Worm (Caenorhabditis elegans) whole organism, L4 larva: Measurements from ENCODE around the gene R08C7.8.

Experiments used
- F44E2.7 ChIP-seq: fragments of 200-800 bp; sonication (Bioruptor generic); IDR thresholded peaks from 2 replicates; pipeline ENCODE4 v2.1.2; 2022; ENCODE audit warnings: missing genetic modification characterization, missing compliant biosample characterization
- T20F7.1 ChIP-seq: fragments of 200-800 bp; sonication (Bioruptor generic); optimal IDR thresholded peaks from 2 replicates; lab custom pipeline; 2018; ENCODE audit warnings: mild to moderate bottlenecking, missing genetic modification characterization, missing compliant biosample characterization
- T26A8.4 ChIP-seq: fragments of 200-800 bp; sonication (Bioruptor generic); IDR thresholded peaks from 2 replicates; pipeline ENCODE4 v1.3.6; 2022; ENCODE audit warnings: missing genetic modification characterization, missing compliant biosample characterization
- Y105C5A.15 ChIP-seq: fragments of 200-800 bp; sonication (Bioruptor generic); IDR thresholded peaks from 2 replicates; pipeline ENCODE4 v1.3.6; 2022; ENCODE audit warnings: missing genetic modification characterization, missing compliant biosample characterization
- Y48G9A.11 ChIP-seq: fragments of 200-800 bp; sonication (Bioruptor generic); IDR thresholded peaks from 2 replicates; pipeline ENCODE4 v1.3.6; 2022; ENCODE audit warnings: missing genetic modification reagents, missing genetic modification characterization, missing compliant biosample characterization
- ZK546.5 ChIP-seq, 2 experiments: sonication (generic microtip); optimal IDR thresholded peaks; 2 replicates each; lab custom pipeline; 2017; ENCODE audit warnings: missing biosample characterization in 2 of 2, missing genetic modification characterization in 2 of 2
- aha-1 ChIP-seq: fragments of 150-350 bp; peaks from one replicate; lab custom pipeline; 2014; ENCODE audit warnings: missing biosample characterization, missing genetic modification characterization
- ama-1 ChIP-seq: fragments of 150-350 bp; optimal IDR thresholded peaks from 2 replicates; lab custom pipeline; 2014; ENCODE audit warnings: inconsistent platforms, mixed read lengths
- attf-4 ChIP-seq: sonication (generic microtip); optimal IDR thresholded peaks from 3 replicates; lab custom pipeline; 2017; ENCODE audit warnings: missing biosample characterization, missing genetic modification characterization
- ceh-28 ChIP-seq: fragments of 150-350 bp; optimal IDR thresholded peaks from 2 replicates; lab custom pipeline; 2014; ENCODE audit warnings: missing biosample characterization, missing genetic modification reagents, missing genetic modification characterization
- ceh-82 ChIP-seq: sonication (generic microtip); optimal IDR thresholded peaks from 2 replicates; lab custom pipeline; 2017; ENCODE audit warnings: missing biosample characterization, missing genetic modification characterization
- ces-1 ChIP-seq: fragments of 150-350 bp; sonication (generic microtip); optimal IDR thresholded peaks from 4 replicates; lab custom pipeline; 2014; ENCODE audit warnings: missing biosample characterization, missing genetic modification reagents, missing genetic modification characterization
- daf-16 ChIP-seq, 3 experiments: sonication (generic microtip); optimal IDR thresholded peaks; 2 replicates each; lab custom pipeline; 2016 to 2017; ENCODE audit warnings: missing genetic modification characterization in 3 of 3, missing genetic modification reagents in 3 of 3, mild to moderate bottlenecking in 2 of 3, missing compliant biosample characterization in 2 of 3, missing biosample characterization in 1 of 3, moderate library complexity in 1 of 3
- daf-19 ChIP-seq: fragments of 200-800 bp; sonication (Bioruptor generic); conservative IDR thresholded peaks from 2 replicates; pipeline ENCODE4 v1.3.6; 2022; ENCODE audit warnings: missing genetic modification characterization, missing compliant biosample characterization
- daf-8 ChIP-seq: fragments of 200-800 bp; sonication (Bioruptor generic); IDR thresholded peaks from 2 replicates; pipeline ENCODE4 v1.3.6; 2022; ENCODE audit warnings: missing genetic modification characterization, missing compliant biosample characterization
- dmd-6 ChIP-seq: fragments of 200-800 bp; sonication (Bioruptor generic); IDR thresholded peaks from 2 replicates; pipeline ENCODE4 v1.3.6; 2022; ENCODE audit warnings: missing genetic modification reagents, missing genetic modification characterization, missing compliant biosample characterization
- dmd-8 ChIP-seq: fragments of 200-800 bp; sonication (Bioruptor generic); IDR thresholded peaks from 2 replicates; pipeline ENCODE4 v1.3.6; 2022; ENCODE audit warnings: missing genetic modification characterization, missing compliant biosample characterization
- dve-1 ChIP-seq: sonication (generic microtip); optimal IDR thresholded peaks from 2 replicates; lab custom pipeline; 2017; ENCODE audit warnings: antibody characterized with exemption, mild to moderate bottlenecking, missing genetic modification characterization, missing compliant biosample characterization; ENCODE audit not compliant: insufficient read depth
- egl-27 ChIP-seq: sonication (generic microtip); optimal IDR thresholded peaks from 3 replicates; lab custom pipeline; 2017; ENCODE audit warnings: missing biosample characterization, missing genetic modification reagents, missing genetic modification characterization
- fos-1 ChIP-seq: fragments of 150-350 bp; optimal IDR thresholded peaks from 2 replicates; lab custom pipeline; 2014; ENCODE audit warnings: missing biosample characterization, missing genetic modification characterization
- gei-8 ChIP-seq: fragments of 200-800 bp; sonication (Bioruptor generic); optimal IDR thresholded peaks from 2 replicates; lab custom pipeline; 2018; ENCODE audit warnings: mild to moderate bottlenecking, missing genetic modification characterization, missing compliant biosample characterization
- hif-1 ChIP-seq, 2 experiments: sonication (generic microtip); optimal IDR thresholded peaks; 2 replicates each; lab custom pipeline; 2016 to 2017; ENCODE audit warnings: missing compliant biosample characterization in 2 of 2, missing genetic modification characterization in 2 of 2, missing genetic modification reagents in 2 of 2, missing genotype in 2 of 2, mild to moderate bottlenecking in 1 of 2
- lin-13 ChIP-seq: fragments of 150-350 bp; optimal IDR thresholded peaks from 2 replicates; lab custom pipeline; 2014; ENCODE audit warnings: missing biosample characterization, missing genetic modification reagents, missing genetic modification characterization
- lin-15B ChIP-seq: fragments of 150-350 bp; sonication (generic microtip); optimal IDR thresholded peaks from 3 replicates; lab custom pipeline; 2014; ENCODE audit warnings: missing biosample characterization, missing genetic modification characterization
- lin-29 ChIP-seq: fragments of 200-800 bp; sonication (Bioruptor generic); IDR thresholded peaks from 2 replicates; pipeline ENCODE4 v1.3.6; 2022; ENCODE audit warnings: missing genetic modification reagents, missing genetic modification characterization, missing compliant biosample characterization
- nhr-10 ChIP-seq: fragments of 150-350 bp; optimal IDR thresholded peaks from 2 replicates; lab custom pipeline; 2014; ENCODE audit warnings: missing biosample characterization, missing genetic modification characterization
- nhr-102 ChIP-seq: sonication (generic microtip); optimal IDR thresholded peaks from 2 replicates; lab custom pipeline; 2016; ENCODE audit warnings: mild to moderate bottlenecking, missing genetic modification characterization, moderate library complexity, missing compliant biosample characterization
- nhr-111 ChIP-seq: fragments of 200-800 bp; sonication (Bioruptor generic); optimal IDR thresholded peaks from 2 replicates; lab custom pipeline; 2018; ENCODE audit warnings: mild to moderate bottlenecking, missing genetic modification characterization, missing compliant biosample characterization
- nhr-28 ChIP-seq: fragments of 150-350 bp; optimal IDR thresholded peaks from 2 replicates; lab custom pipeline; 2014; ENCODE audit warnings: missing biosample characterization, missing genetic modification characterization
- nhr-41 ChIP-seq: fragments of 200-800 bp; sonication (Bioruptor generic); IDR thresholded peaks from 2 replicates; pipeline ENCODE4 v1.3.6; 2022; ENCODE audit warnings: missing genetic modification reagents, missing genetic modification characterization, missing compliant biosample characterization
- nhr-42 ChIP-seq: fragments of 200-800 bp; sonication (Bioruptor generic); IDR thresholded peaks from 2 replicates; pipeline ENCODE4 v1.3.6; 2022; ENCODE audit warnings: missing genetic modification characterization, missing compliant biosample characterization
- nhr-48 ChIP-seq: sonication (generic microtip); optimal IDR thresholded peaks from 2 replicates; lab custom pipeline; 2016; ENCODE audit warnings: mild to moderate bottlenecking, missing genetic modification characterization, missing compliant biosample characterization
- nhr-6 ChIP-seq: fragments of 150-350 bp; optimal IDR thresholded peaks from 2 replicates; lab custom pipeline; 2014; ENCODE audit warnings: missing biosample characterization, missing genetic modification characterization
- nhr-77 ChIP-seq: fragments of 150-350 bp; optimal IDR thresholded peaks from 2 replicates; lab custom pipeline; 2014; ENCODE audit warnings: missing biosample characterization, missing genetic modification characterization
- pha-4 ChIP-seq, 2 experiments: fragments of 150-350 bp in 1 of 2; fragments of 200-800 bp in 1 of 2; sonication (Bioruptor generic) in 1 of 2; IDR thresholded peaks in 1 of 2; optimal IDR thresholded peaks in 1 of 2; 2 replicates each; pipeline versions ENCODE4 v1.3.6 to Lab custom; 2014 to 2022; ENCODE audit warnings: missing genetic modification characterization in 2 of 2, missing genetic modification reagents in 2 of 2, missing biosample characterization in 1 of 2, missing compliant biosample characterization in 1 of 2
- php-3 ChIP-seq: fragments of 200-800 bp; sonication (Bioruptor generic); IDR thresholded peaks from 2 replicates; pipeline ENCODE4 v1.3.6; 2022; ENCODE audit warnings: missing genetic modification reagents, missing genetic modification characterization, missing compliant biosample characterization
- pqm-1 ChIP-seq: sonication (generic microtip); optimal IDR thresholded peaks from 2 replicates; lab custom pipeline; 2017; ENCODE audit warnings: missing biosample characterization, missing genetic modification characterization
- rbr-2 ChIP-seq: sonication (generic microtip); optimal IDR thresholded peaks from 2 replicates; lab custom pipeline; 2016; ENCODE audit warnings: missing genotype, missing genetic modification characterization, missing compliant biosample characterization
- saeg-2 ChIP-seq: fragments of 200-800 bp; sonication (Bioruptor generic); IDR thresholded peaks from 2 replicates; pipeline ENCODE4 v1.3.6; 2022; ENCODE audit warnings: missing genetic modification reagents, missing genetic modification characterization, missing compliant biosample characterization
- sdz-12 ChIP-seq: fragments of 200-800 bp; sonication (Bioruptor generic); optimal IDR thresholded peaks from 2 replicates; lab custom pipeline; 2018; ENCODE audit warnings: mild to moderate bottlenecking, missing genetic modification characterization, missing compliant biosample characterization
- skn-1 ChIP-seq: fragments of 150-350 bp; optimal IDR thresholded peaks from 2 replicates; lab custom pipeline; 2014; ENCODE audit warnings: missing biosample characterization, missing genetic modification characterization
- snpc-1.2 ChIP-seq: fragments of 200-800 bp; sonication (Bioruptor generic); IDR thresholded peaks from 2 replicates; pipeline ENCODE4 v1.3.6; 2022; ENCODE audit warnings: missing genetic modification reagents, missing genetic modification characterization, missing compliant biosample characterization
- spr-3 ChIP-seq: fragments of 200-800 bp; sonication (Bioruptor generic); optimal IDR thresholded peaks from 2 replicates; lab custom pipeline; 2018; ENCODE audit warnings: mild to moderate bottlenecking, missing genetic modification characterization, missing compliant biosample characterization
- tra-1 ChIP-seq: fragments of 200-800 bp; sonication (Bioruptor generic); IDR thresholded peaks from 2 replicates; pipeline ENCODE4 v1.3.6; 2022; ENCODE audit warnings: missing genetic modification reagents, missing genetic modification characterization, missing compliant biosample characterization
- zag-1 ChIP-seq: fragments of 150-350 bp; optimal IDR thresholded peaks from 2 replicates; lab custom pipeline; 2014; ENCODE audit warnings: missing biosample characterization, missing genetic modification characterization
- zfp-2 ChIP-seq: sonication (generic microtip); optimal IDR thresholded peaks from 2 replicates; lab custom pipeline; 2016; ENCODE audit warnings: mild to moderate bottlenecking, missing genetic modification characterization, missing compliant biosample characterization
- zfp-3 ChIP-seq: fragments of 200-800 bp; sonication (Bioruptor generic); conservative IDR thresholded peaks from 2 replicates; pipeline ENCODE4 v1.3.6; 2022; ENCODE audit warnings: missing genetic modification reagents, missing genetic modification characterization, missing compliant biosample characterization
- zip-2 ChIP-seq: fragments of 150-350 bp; optimal IDR thresholded peaks from 2 replicates; lab custom pipeline; 2014; ENCODE audit warnings: missing biosample characterization, missing genetic modification characterization
- ztf-7 ChIP-seq: fragments of 150-350 bp; optimal IDR thresholded peaks from 2 replicates; lab custom pipeline; 2014; ENCODE audit warnings: missing biosample characterization, missing genetic modification characterization

R08C7.8 gene

DNA sequence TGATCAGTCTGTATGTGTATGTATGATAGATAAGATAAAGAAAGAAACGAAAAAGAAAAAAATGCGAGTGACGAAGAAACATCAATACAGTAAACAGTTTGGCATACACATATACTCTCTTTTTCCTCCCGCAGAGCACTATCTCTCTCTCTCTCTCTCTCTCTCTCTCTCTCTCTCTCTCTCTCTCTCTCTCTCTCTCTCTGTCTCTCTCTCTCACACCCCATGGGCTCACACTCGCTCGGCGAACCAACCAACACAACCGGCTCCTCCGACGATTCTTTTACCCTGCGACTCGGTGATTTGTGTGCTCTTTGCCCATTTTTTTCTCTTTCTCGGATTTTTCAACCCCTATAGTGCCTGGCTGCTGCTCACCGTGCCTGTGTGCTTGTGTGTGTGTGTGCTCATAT lies 27.3 kb downstream of the R08C7.8 start (continued):
- TF ChIP-seq F44E2.7 (GFP tag; lab: Robert Waterston, UW) (no peak), ama-1 (lab: Kevin White, UChicago) (no peak), nhr-10 (tag; lab: Kevin White, UChicago) (peak; percentile 25), nhr-48 (tag; lab: Kevin White, UChicago) (peak; percentile 20), attf-4 (tag; lab: Kevin White, UChicago) (no peak), dmd-8 (GFP tag; lab: Robert Waterston, UW) (no peak), lin-29 (GFP tag; lab: Robert Waterston, UW) (no peak), nhr-111 (GFP tag; lab: Kevin White, UChicago) (no peak), tra-1 (GFP tag; lab: Robert Waterston, UW) (no peak), T20F7.1 (GFP tag; lab: Kevin White, UChicago) (no peak), gei-8 (GFP tag; lab: Kevin White, UChicago) (no peak), T26A8.4 (GFP tag; lab: Robert Waterston, UW) (peak; percentile 23; the same call in 1 of the 2 replicates), daf-16 (GFP tag; optimal IDR thresholded peaks at IDR 0.05; lab: Kevin White, UChicago) (no peak), daf-16 (tag; optimal IDR thresholded peaks at IDR 0.05; lab: Kevin White, UChicago) (peak; percentile 92), rbr-2 (tag; lab: Kevin White, UChicago) (no peak), saeg-2 (GFP tag; lab: Robert Waterston, UW) (no peak), nhr-28 (tag; lab: Kevin White, UChicago) (peak; percentile 37), ceh-28 (no peak), nhr-77 (tag; lab: Kevin White, UChicago) (peak; percentile 55), dve-1 (tag; lab: Kevin White, UChicago) (peak; percentile 76), zag-1 (tag; lab: Kevin White, UChicago) (no peak), Y105C5A.15 (GFP tag; lab: Robert Waterston, UW) (no peak), php-3 (GFP tag; lab: Robert Waterston, UW) (no peak), pqm-1 (tag; lab: Kevin White, UChicago) (peak; percentile 49), hif-1 (tag; optimal IDR thresholded peaks at IDR 0.05; lab: Kevin White, UChicago) (no peak), lin-15B (tag; lab: Kevin White, UChicago) (no peak), ceh-82 (no peak), nhr-41 (GFP tag; lab: Robert Waterston, UW) (no peak)

DNA sequence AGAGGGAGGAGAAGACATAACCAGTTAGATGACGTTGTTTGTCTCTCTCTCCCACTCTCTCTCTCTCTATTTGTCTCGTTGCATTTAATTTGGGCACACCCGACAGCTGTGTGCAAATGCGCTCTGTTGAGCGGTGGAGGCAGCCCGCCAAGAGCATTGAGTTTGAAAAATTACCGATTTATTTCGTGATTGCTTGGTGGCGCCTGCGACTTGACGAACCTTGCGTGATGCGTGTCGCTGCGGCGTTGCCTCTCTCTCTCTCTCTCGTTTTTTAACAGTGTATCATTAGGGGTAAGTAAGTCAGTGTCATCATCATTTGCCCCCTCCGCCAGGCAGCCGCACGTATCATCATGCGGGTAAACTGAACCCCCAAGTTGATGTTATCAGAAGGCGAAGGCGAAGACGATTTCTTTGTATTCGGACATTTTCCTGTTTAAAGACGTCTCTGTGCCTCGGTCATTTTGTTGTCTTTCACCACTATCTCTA lies 28.2 kb downstream of the R08C7.8 start:
- no peak for TF ChIP-seq Y105C5A.15 (GFP tag; lab: Robert Waterston, UW)
- no peak for TF ChIP-seq daf-19 (GFP tag; lab: Robert Waterston, UW)
- TF ChIP-seq lin-13 (GFP tag; lab: Kevin White, UChicago), result peak; percentile 65
- TF ChIP-seq daf-8 (GFP tag; lab: Robert Waterston, UW), result no peak
- TF ChIP-seq ama-1 (lab: Kevin White, UChicago), result peak; percentile 40
- no peak for TF ChIP-seq ztf-7
- TF ChIP-seq aha-1 (tag; lab: Kevin White, UChicago), result peak; percentile 96
- peak; percentile 58 for TF ChIP-seq sdz-12 (GFP tag; lab: Kevin White, UChicago)
- no peak for TF ChIP-seq Y48G9A.11 (GFP tag; lab: Robert Waterston, UW)
- TF ChIP-seq egl-27, result no peak
- peak; percentile 67 for TF ChIP-seq dmd-6 (GFP tag; lab: Robert Waterston, UW)
- peak; percentile 69 for TF ChIP-seq nhr-28 (tag; lab: Kevin White, UChicago)
- TF ChIP-seq nhr-10 (tag; lab: Kevin White, UChicago), result no peak
- TF ChIP-seq nhr-111 (GFP tag; lab: Kevin White, UChicago), result no peak
- TF ChIP-seq nhr-102, result no peak
- no peak for TF ChIP-seq zfp-3
- TF ChIP-seq zfp-2 (tag; lab: Kevin White, UChicago), result no peak
- TF ChIP-seq zip-2 (tag; lab: Kevin White, UChicago), result no peak
- peak; percentile 44 for TF ChIP-seq nhr-6 (tag; lab: Kevin White, UChicago)
- no peak for TF ChIP-seq snpc-1.2 (GFP tag; lab: Robert Waterston, UW)
- no peak for TF ChIP-seq ces-1 (GFP tag; lab: Kevin White, UChicago)
- no peak for TF ChIP-seq skn-1 (tag; lab: Kevin White, UChicago)
- TF ChIP-seq lin-15B (tag; lab: Kevin White, UChicago), result no peak
- no peak for TF ChIP-seq daf-16 (GFP tag; optimal IDR thresholded peaks at IDR 0.05; lab: Kevin White, UChicago)
- peak; percentile 80 for TF ChIP-seq daf-16 (tag; optimal IDR thresholded peaks at IDR 0.05; lab: Kevin White, UChicago)
- no peak for TF ChIP-seq pha-4 (GFP tag; IDR thresholded peaks at IDR 0.05; lab: Robert Waterston, UW)
- no peak for TF ChIP-seq pha-4 (tag; optimal IDR thresholded peaks at IDR 0.05; lab: Kevin White, UChicago)
- no peak for TF ChIP-seq ZK546.5 (tag; optimal IDR thresholded peaks at IDR 0.05; lab: Kevin White, UChicago)
- TF ChIP-seq fos-1, result no peak
- no peak for TF ChIP-seq nhr-42 (GFP tag; lab: Robert Waterston, UW)
- TF ChIP-seq spr-3 (GFP tag; lab: Kevin White, UChicago), result no peak
